Fruit fly (Drosophila melanogaster) S2 (cell line): ENCODE data around the gene CG10345.

Experiments
- CG8478 ChIP-seq: fragments of >200 bp; optimal IDR thresholded peaks from 2 replicates; lab custom pipeline; 2018
- CTCF ChIP-seq, 2 experiments: fragments of >200 bp; optimal IDR thresholded peaks; 2 replicates each; lab custom pipeline; 2018

The CG10345 gene

DNA sequence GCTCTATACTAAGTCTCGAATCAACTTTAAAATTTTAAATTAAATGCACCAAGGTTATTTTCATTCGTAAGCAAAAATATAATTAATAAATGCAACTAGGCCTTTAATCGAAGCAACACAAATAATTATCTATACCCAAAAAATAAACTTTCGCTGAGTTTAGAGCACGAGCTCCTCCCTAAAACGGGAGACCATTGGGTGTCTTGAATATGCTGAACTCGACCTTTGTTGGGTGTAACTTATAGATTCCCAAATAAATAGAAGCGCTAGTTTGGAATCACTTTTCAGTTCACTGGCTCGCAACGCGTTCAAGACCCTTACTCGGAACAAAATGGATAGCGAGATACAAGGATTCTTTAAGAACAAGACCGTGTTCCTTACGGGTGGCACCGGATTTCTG, 13.0 kb upstream of the CG10345 start, which contains the start of gene CG17560:
Gene CG17560, plus strand, starts transcription at position 301 of the 400 bp plus-strand sequence.
- TF ChIP-seq CG8478 (lab: Kevin White, UChicago) (no peak), CTCF (optimal IDR thresholded peaks at IDR 0.05; lab: Kevin White, UChicago) (no peak)

DNA sequence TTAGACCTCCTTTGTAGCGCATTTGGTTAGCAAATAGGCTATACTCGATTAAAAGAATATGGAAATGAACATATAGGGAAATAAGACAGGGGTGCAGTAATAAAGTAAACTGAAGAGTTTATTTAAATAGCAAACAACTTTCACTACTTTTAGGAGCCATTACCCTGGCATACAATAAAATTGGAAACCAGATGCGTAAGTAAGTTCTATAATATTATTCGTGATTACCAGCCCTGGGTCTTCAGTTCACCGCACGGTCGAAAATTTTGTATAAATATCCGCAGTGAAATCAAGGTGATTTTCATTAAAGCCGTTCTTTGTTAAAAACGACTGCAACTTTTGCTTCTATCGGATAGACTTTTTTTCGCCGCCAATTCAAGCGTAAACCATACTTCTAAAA, 10.3 kb upstream of the CG10345 start, which contains the start of gene CG17562:
Gene CG17562, plus strand, starts transcription at position 301 of the 400 bp plus-strand sequence.
- no peak for TF ChIP-seq CTCF (optimal IDR thresholded peaks at IDR 0.05; lab: Kevin White, UChicago)

DNA sequence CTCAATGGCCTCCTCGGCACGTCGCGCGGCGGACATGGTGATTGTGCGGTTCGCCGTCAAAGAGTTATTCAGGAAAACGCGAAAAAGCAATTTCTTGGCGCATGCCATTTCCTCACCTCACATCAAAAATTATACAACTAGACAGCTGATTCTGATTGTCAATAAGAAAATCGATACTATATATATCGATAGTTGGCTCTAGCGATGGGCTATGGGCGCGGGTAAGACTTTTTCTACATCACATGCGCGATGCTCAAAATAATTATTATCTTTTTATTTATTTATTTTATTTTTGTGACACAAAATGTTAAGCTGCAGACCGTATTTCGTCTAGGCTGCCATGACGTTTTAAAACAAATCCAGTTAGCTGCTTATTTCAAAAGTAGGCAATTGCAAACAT, 9.6 kb upstream of the CG10345 start, which contains the start of gene CG10340:
Gene CG10340, minus strand, starts transcription at position 151 of the 400 bp plus-strand sequence.
- TF ChIP-seq CG8478 (lab: Kevin White, UChicago) (no peak), CTCF (optimal IDR thresholded peaks at IDR 0.05; lab: Kevin White, UChicago) (peak in 1 of 2 experiments; percentile 10)

DNA sequence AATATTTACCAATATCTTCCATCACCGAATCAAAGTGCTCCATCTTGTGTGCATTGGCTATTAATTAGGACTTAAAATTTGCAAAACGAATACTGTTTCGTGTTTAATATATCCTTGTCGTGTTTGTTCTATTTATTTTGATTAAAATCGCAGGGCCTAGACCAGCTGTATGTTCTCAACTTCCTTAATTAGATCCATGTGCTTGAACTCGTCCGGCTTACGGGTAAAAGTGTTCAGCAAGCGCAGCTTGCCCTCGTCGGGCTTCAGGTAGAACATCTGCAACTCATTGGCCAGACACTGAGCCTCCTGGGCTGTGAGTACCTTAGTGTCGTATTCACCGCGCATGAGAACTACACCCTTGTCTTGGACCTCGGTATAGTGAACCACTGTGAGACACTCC, 8.6 kb upstream of the CG10345 start, which contains the start of gene CG12783:
Gene CG12783, minus strand, starts transcription at position 101 of the 400 bp plus-strand sequence.
- TF ChIP-seq CTCF (optimal IDR thresholded peaks at IDR 0.05; lab: Kevin White, UChicago) (no peak), CG8478 (lab: Kevin White, UChicago) (no peak)

DNA sequence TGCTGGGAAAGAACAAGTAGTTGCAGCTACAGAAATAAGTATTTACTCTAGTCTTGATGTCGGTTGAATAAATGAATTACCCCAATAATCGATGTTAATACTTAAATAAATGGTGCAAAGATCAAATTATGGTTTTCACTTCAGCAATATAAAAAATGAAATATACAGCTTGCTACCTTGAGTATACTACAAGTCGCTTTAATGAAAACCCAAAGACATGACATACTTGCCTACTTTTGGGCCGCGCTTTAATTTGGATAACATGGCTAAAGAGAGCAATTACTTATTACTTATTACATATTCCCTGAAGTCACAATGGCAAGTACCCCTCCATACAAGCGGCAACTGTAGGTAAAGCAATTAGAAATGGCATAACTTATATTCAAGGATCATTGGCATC, 6.6 kb upstream of the CG10345 start:
- TF ChIP-seq CG8478 (lab: Kevin White, UChicago), result no peak
- no peak for TF ChIP-seq CTCF (optimal IDR thresholded peaks at IDR 0.05; lab: Kevin White, UChicago)

DNA sequence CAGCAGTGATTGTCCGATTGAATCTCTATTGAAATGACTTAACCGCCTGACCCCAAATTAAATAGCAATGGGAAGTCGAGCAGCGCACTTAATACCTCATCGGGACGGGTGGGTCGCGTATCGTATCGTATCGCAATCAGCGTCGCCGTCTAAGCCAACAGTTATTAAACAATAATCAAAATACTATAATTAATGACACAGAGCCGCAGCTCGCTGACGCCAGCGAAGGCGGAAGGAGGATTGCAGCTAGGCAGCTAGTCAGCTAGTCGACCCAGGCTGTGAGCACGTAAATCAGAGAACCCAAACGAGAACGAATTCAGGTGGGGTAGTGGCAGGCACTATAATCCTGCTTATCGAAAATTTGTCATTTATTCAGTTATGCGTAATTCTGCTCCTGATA, 4.3 kb upstream of the CG10345 start, which contains the start of gene NPF:
Gene NPF, plus strand, starts transcription at position 301 of the 400 bp plus-strand sequence.
- TF ChIP-seq CTCF (optimal IDR thresholded peaks at IDR 0.05; lab: Kevin White, UChicago) (no peak), CG8478 (lab: Kevin White, UChicago) (no peak)

DNA sequence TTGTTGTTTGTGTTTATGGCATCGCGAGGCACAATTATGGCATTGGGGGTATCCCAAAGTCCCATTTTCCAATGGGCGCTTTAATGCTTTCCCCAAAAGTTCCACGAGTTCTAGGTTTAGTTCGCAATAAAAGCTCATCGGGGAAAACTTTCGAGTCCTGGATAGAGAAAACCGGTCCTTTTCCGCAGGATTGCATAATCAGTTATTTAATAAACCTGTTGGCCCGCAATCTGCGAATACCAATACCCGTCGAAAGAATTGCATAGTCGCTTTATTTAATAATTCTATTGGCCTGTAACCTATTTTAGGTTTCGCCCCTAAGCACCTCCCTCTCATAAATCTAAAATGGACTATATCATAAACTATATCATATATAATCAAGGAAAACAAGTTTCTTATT, 1.3 kb upstream of the CG10345 start:
- TF ChIP-seq CTCF (optimal IDR thresholded peaks at IDR 0.05; lab: Kevin White, UChicago) (no peak), CG8478 (lab: Kevin White, UChicago) (no peak)

DNA sequence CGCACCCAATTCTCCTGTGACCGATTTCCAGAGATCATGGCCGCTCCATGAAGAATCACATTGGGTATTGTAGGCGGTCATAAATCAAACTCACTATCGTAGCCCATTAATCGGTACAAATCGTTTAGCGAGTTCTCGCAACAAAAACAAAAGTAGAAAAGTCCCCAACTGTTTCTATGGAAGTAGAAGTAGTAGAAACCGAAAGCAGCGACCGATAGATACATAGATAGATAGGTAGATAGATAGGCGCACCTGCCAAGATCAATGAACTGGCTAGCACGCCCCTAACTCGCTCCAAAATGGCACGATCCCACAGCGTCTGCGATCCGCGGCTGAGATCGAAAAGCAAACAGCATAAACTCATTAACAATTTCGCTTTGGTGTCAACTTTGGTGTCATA, 3.9 kb downstream of the CG10345 start:
- TF ChIP-seq CTCF (optimal IDR thresholded peaks at IDR 0.05; lab: Kevin White, UChicago), result no peak

DNA sequence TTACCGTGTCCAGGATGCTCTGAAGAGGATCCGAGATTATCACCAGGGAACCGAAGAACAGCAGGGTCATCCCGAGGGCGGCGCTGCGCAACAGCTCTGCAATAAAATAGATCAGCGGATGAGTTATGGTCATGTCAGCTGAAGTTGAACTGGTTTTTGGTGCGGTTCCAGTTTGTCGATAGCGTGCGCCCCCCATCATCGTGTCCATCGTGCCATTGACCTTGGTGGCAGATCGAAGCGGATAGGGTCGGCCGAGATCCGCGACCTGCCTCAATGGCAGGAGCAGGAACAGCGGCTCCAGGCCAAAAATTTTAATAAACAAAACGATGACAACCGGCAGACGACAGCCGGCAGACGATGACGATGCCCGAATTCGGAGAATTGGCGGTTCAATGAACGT, 5.0 kb downstream of the CG10345 start:
- TF ChIP-seq CG8478 (lab: Kevin White, UChicago) (no peak), CTCF (optimal IDR thresholded peaks at IDR 0.05; lab: Kevin White, UChicago) (no peak)

DNA sequence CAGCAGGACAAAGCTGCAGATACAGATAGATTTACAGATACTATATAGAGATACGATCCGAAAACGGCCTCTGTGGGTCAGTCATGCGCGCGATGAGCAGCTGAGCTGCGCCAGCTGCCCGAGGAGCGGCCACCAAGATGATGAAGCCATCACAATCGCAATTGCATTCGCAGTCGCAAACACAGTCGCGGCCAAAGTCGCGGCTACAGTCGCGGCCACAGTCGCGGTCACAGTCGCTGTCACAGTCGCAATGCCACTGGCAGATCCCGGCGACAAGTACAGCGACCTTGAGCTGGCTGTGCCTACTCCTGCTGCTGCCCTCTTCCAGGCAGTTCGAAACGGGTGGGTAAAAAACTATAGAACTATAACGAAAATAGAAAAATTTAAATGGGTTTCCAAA, 9.7 kb downstream of the CG10345 start:
- TF ChIP-seq CG8478 (lab: Kevin White, UChicago), result no peak
- no peak for TF ChIP-seq CTCF (optimal IDR thresholded peaks at IDR 0.05; lab: Kevin White, UChicago)

DNA sequence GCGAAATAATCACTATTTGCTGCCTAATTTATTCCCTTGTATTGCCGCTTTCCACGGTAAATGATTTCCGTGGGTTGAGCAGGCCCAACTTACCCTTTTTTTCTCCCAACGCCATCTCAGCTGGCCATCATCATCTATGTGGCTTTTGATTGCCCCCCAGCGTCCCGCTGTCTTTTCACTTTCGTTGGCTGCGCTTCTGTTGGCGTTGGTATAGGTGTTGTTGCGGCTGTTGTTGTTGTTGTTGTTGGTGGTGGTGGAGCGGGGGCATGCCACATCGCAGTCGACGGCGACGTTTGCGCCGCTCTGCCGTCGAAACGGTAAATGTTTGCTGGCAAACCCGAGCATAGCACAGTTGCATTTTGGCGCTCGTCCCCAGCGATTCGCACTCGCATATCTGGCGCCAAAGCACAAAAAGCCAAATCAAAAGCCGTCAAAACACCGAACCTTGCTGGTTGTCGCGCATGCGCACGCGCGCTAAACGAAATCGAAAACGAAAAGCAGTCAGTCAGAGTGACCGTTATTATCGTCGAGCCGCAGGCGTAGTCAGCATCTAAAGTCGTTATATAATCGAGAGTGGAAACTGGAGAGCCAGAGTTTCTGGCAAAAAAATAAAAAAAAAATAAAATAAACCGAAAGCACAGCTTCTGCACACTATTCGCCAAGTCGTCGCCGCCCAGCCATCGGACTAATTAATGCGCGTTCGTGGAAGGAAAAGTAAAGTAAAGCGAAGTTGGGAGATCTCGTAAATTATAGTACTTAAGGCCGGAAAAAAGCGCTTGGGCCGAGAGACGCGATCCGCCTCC, 10.4 kb downstream of the CG10345 start, which contains the start of gene CG14892:
Gene CG14892, plus strand, starts transcription at position 359 of the 803 bp plus-strand sequence.
- TF ChIP-seq CG8478 (lab: Kevin White, UChicago), result no peak
- TF ChIP-seq CTCF (optimal IDR thresholded peaks at IDR 0.05; lab: Kevin White, UChicago), result no peak

DNA sequence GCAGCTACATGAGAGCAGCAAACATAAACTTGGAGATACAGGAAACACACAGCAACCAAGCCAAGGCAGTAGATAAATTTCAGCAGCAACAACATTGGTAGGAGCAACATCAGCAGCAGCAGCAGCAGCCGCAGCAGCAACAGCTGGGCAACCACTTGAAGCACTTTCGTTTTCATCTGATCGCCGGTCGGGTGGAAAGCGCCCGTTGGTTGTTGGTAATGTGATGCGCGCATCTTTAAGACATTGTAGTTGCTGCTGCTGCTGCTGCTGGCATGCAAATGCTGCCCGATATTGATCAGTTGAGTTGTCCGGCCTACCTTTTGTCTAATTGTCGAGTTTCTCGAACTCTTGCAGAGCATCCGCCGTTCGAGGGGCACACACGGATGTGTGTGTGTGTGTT, 13.3 kb downstream of the CG10345 start:
- no peak for TF ChIP-seq CG8478 (lab: Kevin White, UChicago)
- TF ChIP-seq CTCF (optimal IDR thresholded peaks at IDR 0.05; lab: Kevin White, UChicago), result no peak

DNA sequence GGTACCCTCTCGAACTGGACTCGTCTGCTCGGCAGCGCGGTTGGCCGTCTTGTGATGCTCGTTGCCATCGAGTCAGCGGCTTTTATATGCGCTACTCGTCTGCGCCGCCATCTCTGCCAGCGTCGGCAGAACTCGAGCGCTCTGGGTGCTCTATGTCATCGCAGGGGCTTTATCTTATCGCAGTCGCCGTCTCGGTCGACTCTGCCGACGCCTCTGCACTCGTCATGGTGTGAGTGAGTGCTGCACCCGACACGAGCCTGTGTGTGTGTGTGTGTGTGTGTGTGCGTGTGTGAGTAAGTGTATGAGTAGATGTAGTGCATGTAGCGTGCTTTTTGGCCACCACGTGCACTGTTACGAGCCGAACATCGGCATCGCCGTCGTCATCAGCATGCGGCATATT, 21.1 kb downstream of the CG10345 start, which contains the start of gene Scp2:
Gene Scp2, minus strand, starts transcription at position 59 of the 400 bp plus-strand sequence.
- TF ChIP-seq CTCF (optimal IDR thresholded peaks at IDR 0.05; lab: Kevin White, UChicago), result no peak
- TF ChIP-seq CG8478 (lab: Kevin White, UChicago), result no peak

DNA sequence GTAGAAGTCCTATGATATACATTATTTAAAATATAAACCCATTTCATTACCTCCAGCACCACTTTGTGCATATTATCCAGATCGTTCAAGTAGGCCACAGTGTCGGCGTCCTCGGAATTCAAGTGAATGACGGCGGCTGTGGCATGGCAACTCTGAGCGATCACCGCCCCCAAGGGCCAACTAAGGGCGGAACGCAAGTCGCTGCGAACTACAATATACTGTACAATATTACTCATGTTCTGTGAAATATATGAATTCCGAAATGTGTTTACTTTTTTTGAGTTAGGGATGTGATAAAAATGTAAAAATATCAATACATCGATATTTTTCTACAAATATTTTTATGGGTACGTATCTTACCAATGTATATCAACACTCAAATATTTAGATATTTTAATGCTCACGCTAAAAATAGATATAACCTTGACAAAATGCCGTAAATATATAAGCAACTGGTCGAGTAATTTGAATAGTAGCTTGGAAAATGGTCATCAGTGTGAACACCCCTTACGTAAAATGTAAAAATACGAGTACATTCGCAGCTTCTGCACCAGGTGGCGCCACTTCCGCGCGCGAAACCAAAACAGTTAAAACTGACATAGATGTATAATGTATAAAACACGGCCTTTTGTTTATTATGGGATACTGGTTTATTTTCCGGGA, 31.0 kb downstream of the CG10345 start, which contains the start of gene CG14903:
Gene CG14903, minus strand, starts transcription at position 270 of the 663 bp plus-strand sequence.
- TF ChIP-seq CG8478 (lab: Kevin White, UChicago) (no peak), CTCF (optimal IDR thresholded peaks at IDR 0.05; lab: Kevin White, UChicago) (peak; percentile 92 to 93)

DNA sequence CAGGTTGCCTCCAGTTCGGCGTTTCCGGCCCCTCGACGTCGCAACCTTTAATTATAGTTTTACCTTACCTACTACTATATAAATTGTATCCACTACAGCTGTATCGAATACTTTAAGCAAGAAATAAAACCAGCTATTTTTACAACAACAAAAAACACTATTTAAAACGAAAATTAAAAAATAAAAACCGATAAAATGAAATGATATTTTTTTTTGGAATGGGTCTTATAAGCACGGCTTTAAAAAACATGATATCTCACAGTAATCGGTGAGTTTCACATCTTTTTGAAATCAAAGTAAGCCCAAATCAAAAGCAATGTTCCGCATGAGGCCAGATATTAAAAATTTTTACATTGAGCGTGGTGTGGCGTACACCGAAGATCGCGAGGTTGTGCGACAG, 33.4 kb downstream of the CG10345 start, which contains the start of gene CG14891:
Gene CG14891, plus strand, starts transcription at position 301 of the 400 bp plus-strand sequence.
- TF ChIP-seq CTCF (optimal IDR thresholded peaks at IDR 0.05; lab: Kevin White, UChicago), result no peak
- no peak for TF ChIP-seq CG8478 (lab: Kevin White, UChicago)
